Fruit fly (Drosophila melanogaster): ENCODE measurements around the gene CG33500.
A peak's percentile ranks its signal among the peaks of the same experiment; 100 is the strongest.

The CG33500 gene

dm6 chr3L:11493090-11493807, 15.2 kb upstream of the CG33500 start (continued):
- TF ChIP-seq kah (GFP tag; optimal IDR thresholded peaks at IDR 0.05) (peak; percentile 42), CG9215 (GFP tag; IDR thresholded peaks at IDR 0.05) (no peak), CG11085 (GFP tag; IDR thresholded peaks at IDR 0.05) (no peak), ac (GFP tag; optimal IDR thresholded peaks at IDR 0.05) (peak; percentile 28), CG14860 (GFP tag; IDR thresholded peaks at IDR 0.05; ENCODE audit: partially characterized antibody) (no peak), Rfx (GFP tag; IDR thresholded peaks at IDR 0.05) (0 out of 2 replicates have a peak, but pooled peaks have one; percentile 68), CG10543 (GFP tag; optimal IDR thresholded peaks at IDR 0.05) (peak; percentile 34), pan (optimal IDR thresholded peaks at IDR 0.05) (no peak), pan (GFP tag; optimal IDR thresholded peaks at IDR 0.05 in 1 of 2, IDR thresholded peaks at IDR 0.05 in 1 of 2) (no peak), CG7963 (GFP tag; IDR thresholded peaks at IDR 0.05; ENCODE audit: partially characterized antibody) (no peak), CG7357 (GFP tag; IDR thresholded peaks at IDR 0.05) (no peak), tna (GFP tag; IDR thresholded peaks at IDR 0.05; ENCODE audit: partially characterized antibody) (peak; percentile 25; the same call in 1 of the 2 replicates), hbn (GFP tag; IDR thresholded peaks at IDR 0.05; ENCODE audit: partially characterized antibody) (0 out of 2 replicates have a peak, but pooled peaks have one; percentile 14), CG7839 (tag; optimal IDR thresholded peaks at IDR 0.05) (no peak), bab2 (GFP tag; optimal IDR thresholded peaks at IDR 0.05) (no peak), wdn (GFP tag; IDR thresholded peaks at IDR 0.05) (no peak), unc-4 (GFP tag; IDR thresholded peaks at IDR 0.05; ENCODE audit: partially characterized antibody) (no peak), D (optimal IDR thresholded peaks at IDR 0.05) (no peak), D (GFP tag; optimal IDR thresholded peaks at IDR 0.05) (no peak), CG9932 (GFP tag; IDR thresholded peaks at IDR 0.05) (no peak), stwl (tag; optimal IDR thresholded peaks at IDR 0.05) (no peak), odd (GFP tag; optimal IDR thresholded peaks at IDR 0.05) (peak; percentile 53), Taf1 (GFP tag; IDR thresholded peaks at IDR 0.05) (no peak), CG3163 (GFP tag; optimal IDR thresholded peaks at IDR 0.05) (peak; percentile 22), dan (GFP tag; IDR thresholded peaks at IDR 0.05) (no peak), Gug (GFP tag; IDR thresholded peaks at IDR 0.05) (no peak), CG17359 (tag; optimal IDR thresholded peaks at IDR 0.05) (peak; percentile 30), unpg (GFP tag; optimal IDR thresholded peaks at IDR 0.05) (no peak), Hr3 (GFP tag; optimal IDR thresholded peaks at IDR 0.05) (no peak), tll (GFP tag; optimal IDR thresholded peaks at IDR 0.05) (no peak), Dll (GFP tag; IDR thresholded peaks at IDR 0.05; ENCODE audit: partially characterized antibody) (peak; percentile 57; the same call in 3 of the 4 replicates), rib (GFP tag; IDR thresholded peaks at IDR 0.05) (0 out of 2 replicates have a peak, but pooled peaks have one; percentile 16), CG16779 (GFP tag; IDR thresholded peaks at IDR 0.05) (no peak), sens (GFP tag) (peak; percentile 59), CG3995 (GFP tag; optimal IDR thresholded peaks at IDR 0.05) (no peak), Asciz (GFP tag; optimal IDR thresholded peaks at IDR 0.05) (peak; percentile 23), ewg (GFP tag; optimal IDR thresholded peaks at IDR 0.05) (peak; percentile 93), Med (GFP tag) (peak; percentile 76), TFAM (GFP tag; optimal IDR thresholded peaks at IDR 0.05) (no peak), ken (GFP tag; IDR thresholded peaks at IDR 0.05) (no peak), ci (GFP tag; IDR thresholded peaks at IDR 0.05) (peak; percentile 76; the same call in 2 of the 3 replicates), corto (GFP tag; optimal IDR thresholded peaks at IDR 0.05) (no peak), oc (tag; optimal IDR thresholded peaks at IDR 0.05) (no peak), Neu2 (GFP tag; optimal IDR thresholded peaks at IDR 0.05; ENCODE audit: borderline replicate concordance) (no peak), CkIIα-i1 (GFP tag; IDR thresholded peaks at IDR 0.05) (no peak), CG6765 (GFP tag; optimal IDR thresholded peaks at IDR 0.05) (peak; percentile 42), CG9437 (GFP tag; optimal IDR thresholded peaks at IDR 0.05) (no peak), CG15514 (GFP tag; optimal IDR thresholded peaks at IDR 0.05) (peak; percentile 25), aop (GFP tag; IDR thresholded peaks at IDR 0.05) (peak; percentile 64; the same call in 1 of the 2 replicates)

Measured in whole organism, embryonic.